Fruit fly (Drosophila melanogaster) whole organism, embryonic: ENCODE results near the gene enc.

Source experiments
- Aef1 ChIP-seq: fragments of 200-800 bp; sonication (Bioruptor generic); IDR thresholded peaks from 3 replicates; pipeline ENCODE4 v1.3.6; 2022; ENCODE audit warnings: missing biosample characterization, missing genetic modification characterization
- Asciz ChIP-seq: fragments of 200-800 bp; sonication (Bioruptor generic); optimal IDR thresholded peaks from 2 replicates; lab custom pipeline; 2017; ENCODE audit warnings: missing biosample characterization, mild to moderate bottlenecking, missing genetic modification characterization, missing genetic modification reagents
- CG10147 ChIP-seq: fragments of 200-800 bp; sonication (Bioruptor generic); optimal IDR thresholded peaks from 2 replicates; lab custom pipeline; 2019; ENCODE audit warnings: missing biosample characterization, mild to moderate bottlenecking, missing genetic modification characterization, moderate library complexity
- CG11456 ChIP-seq: fragments of 200-800 bp; sonication (Bioruptor generic); IDR thresholded peaks from 3 replicates; pipeline ENCODE4 v1.3.6; 2022; ENCODE audit warnings: missing biosample characterization, missing genetic modification characterization
- CG12769 ChIP-seq: fragments of 200-800 bp; sonication (Bioruptor generic); optimal IDR thresholded peaks from 2 replicates; lab custom pipeline; 2019; ENCODE audit warnings: missing biosample characterization, mild to moderate bottlenecking, missing genetic modification characterization, moderate library complexity
- CG13775 ChIP-seq: fragments of 200-800 bp; sonication (Bioruptor generic); optimal IDR thresholded peaks from 3 replicates; lab custom pipeline; 2017; ENCODE audit warnings: missing biosample characterization, mild to moderate bottlenecking, missing genetic modification characterization
- CG14014 ChIP-seq: fragments of 200-800 bp; sonication (Bioruptor generic); IDR thresholded peaks from 2 replicates; pipeline ENCODE4 v1.3.6; 2022; ENCODE audit warnings: missing biosample characterization, missing genetic modification characterization
- CG14965 ChIP-seq: fragments of 200-800 bp; sonication (Bioruptor generic); optimal IDR thresholded peaks from 2 replicates; lab custom pipeline; 2016; ENCODE audit warnings: missing biosample characterization, missing genetic modification characterization, borderline replicate concordance
- CG31441 ChIP-seq: fragments of 200-800 bp; sonication (Bioruptor generic); IDR thresholded peaks from 2 replicates; pipeline ENCODE4 v1.3.6; 2022; ENCODE audit warnings: missing biosample characterization, missing genetic modification characterization
- CG34422 ChIP-seq: fragments of 200-800 bp; sonication (Bioruptor generic); IDR thresholded peaks from 3 replicates; pipeline ENCODE4 v1.3.6; 2022; ENCODE audit warnings: missing biosample characterization, missing genetic modification characterization
- CG43689 ChIP-seq: fragments of 200-800 bp; sonication (Bioruptor generic); IDR thresholded peaks from 2 replicates; pipeline ENCODE4 v1.3.6; 2022; ENCODE audit warnings: missing biosample characterization, missing genetic modification characterization
- CG6791 ChIP-seq: fragments of 200-800 bp; sonication (Bioruptor generic); IDR thresholded peaks from 3 replicates; pipeline ENCODE4 v1.3.6; 2022; ENCODE audit warnings: missing biosample characterization, missing genetic modification characterization; ENCODE audit not compliant: partially characterized antibody
- CG7556 ChIP-seq: fragments of 200-800 bp; sonication (Bioruptor generic); optimal IDR thresholded peaks from 2 replicates; lab custom pipeline; 2017; ENCODE audit warnings: missing biosample characterization, mild to moderate bottlenecking, missing genetic modification characterization
- CG8924 ChIP-seq: fragments of 200-800 bp; optimal IDR thresholded peaks from 3 replicates; lab custom pipeline; 2019; ENCODE audit warnings: missing biosample characterization, mild to moderate bottlenecking, missing genetic modification characterization, moderate library complexity
- Dip2 ChIP-seq: fragments of 200-800 bp; sonication (Bioruptor generic); IDR thresholded peaks from 2 replicates; pipeline ENCODE4 v1.3.6; 2022; ENCODE audit warnings: missing biosample characterization, missing genetic modification characterization
- Dref ChIP-seq: fragments of 200-800 bp; sonication (Bioruptor generic); IDR thresholded peaks from 2 replicates; pipeline ENCODE4 v1.3.6; 2022; ENCODE audit warnings: missing biosample characterization, missing genetic modification characterization
- E2f1 ChIP-seq: fragments of 200-800 bp; sonication (Bioruptor generic); IDR thresholded peaks from 2 replicates; pipeline ENCODE4 v1.3.6; 2022; ENCODE audit warnings: missing biosample characterization, missing genetic modification characterization
- Eip74EF ChIP-seq, 2 experiments: fragments of 200-800 bp in 1 of 2; fragments of >200 bp in 1 of 2; sonication (Bioruptor generic) in 1 of 2; optimal IDR thresholded peaks; 2 replicates each; lab custom pipeline; 2017 to 2019; ENCODE audit warnings: missing biosample characterization in 2 of 2, missing genetic modification characterization in 2 of 2, mild to moderate bottlenecking in 1 of 2, moderate library complexity in 1 of 2
- Hmx ChIP-seq: fragments of 200-800 bp; sonication (Bioruptor generic); optimal IDR thresholded peaks from 2 replicates; lab custom pipeline; 2016; ENCODE audit warnings: missing biosample characterization, missing genetic modification characterization
- Jarid2 ChIP-seq: fragments of 200-800 bp; sonication (Bioruptor generic); optimal IDR thresholded peaks from 3 replicates; lab custom pipeline; 2017; ENCODE audit warnings: mild to moderate bottlenecking, missing biosample characterization, missing genetic modification reagents, missing genetic modification characterization
- Lhr ChIP-seq: fragments of 200-800 bp; sonication (Bioruptor generic); optimal IDR thresholded peaks from 3 replicates; lab custom pipeline; 2017; ENCODE audit warnings: mild to moderate bottlenecking, missing biosample characterization, missing genetic modification reagents, missing genetic modification characterization
- Lim3 ChIP-seq: fragments of 200-800 bp; sonication (Bioruptor generic); IDR thresholded peaks from 2 replicates; pipeline ENCODE4 v1.3.6; 2022; ENCODE audit warnings: missing biosample characterization, missing genetic modification characterization
- MESR4 ChIP-seq: fragments of 200-800 bp; sonication (Bioruptor generic); optimal IDR thresholded peaks from 2 replicates; lab custom pipeline; 2018; ENCODE audit warnings: missing biosample characterization, mild to moderate bottlenecking, missing genetic modification characterization, moderate library complexity
- Med ChIP-seq: fragments of 200-800 bp; sonication (Bioruptor generic); peaks from one replicate; lab custom pipeline; 2016; ENCODE audit warnings: missing biosample characterization, missing genetic modification characterization, mild to moderate bottlenecking, inconsistent platforms, moderate library complexity
- Neu2 ChIP-seq: fragments of 200-800 bp; sonication (Bioruptor generic); optimal IDR thresholded peaks from 3 replicates; lab custom pipeline; 2016; ENCODE audit warnings: missing biosample characterization, missing genetic modification characterization, borderline replicate concordance
- Usf ChIP-seq: fragments of 200-800 bp; sonication (Bioruptor generic); optimal IDR thresholded peaks from 2 replicates; lab custom pipeline; 2017; ENCODE audit warnings: missing genotype, missing biosample characterization, missing genetic modification characterization
- chif ChIP-seq, 2 experiments: fragments of 200-800 bp; sonication (Bioruptor generic); optimal IDR thresholded peaks; 3 replicates each; lab custom pipeline; 2016; ENCODE audit warnings: missing biosample characterization in 2 of 2, missing genetic modification characterization in 2 of 2
- disco-r ChIP-seq: fragments of 200-800 bp; sonication (Bioruptor generic); optimal IDR thresholded peaks from 2 replicates; lab custom pipeline; 2016; ENCODE audit warnings: missing biosample characterization, missing genetic modification characterization
- en ChIP-seq: fragments of 200-800 bp; sonication (Bioruptor generic); optimal IDR thresholded peaks from 2 replicates; lab custom pipeline; 2016; ENCODE audit warnings: missing biosample characterization, missing genetic modification characterization
- eyg ChIP-seq: fragments of 200-800 bp; sonication (Bioruptor generic); optimal IDR thresholded peaks from 3 replicates; lab custom pipeline; 2016; ENCODE audit warnings: missing biosample characterization, missing genetic modification characterization
- grau ChIP-seq: fragments of 200-800 bp; optimal IDR thresholded peaks from 3 replicates; lab custom pipeline; 2019; ENCODE audit warnings: missing biosample characterization, mild to moderate bottlenecking, missing genetic modification characterization, moderate library complexity
- mam ChIP-seq: fragments of 200-800 bp; sonication (Bioruptor generic); optimal IDR thresholded peaks from 3 replicates; lab custom pipeline; 2016; ENCODE audit warnings: missing biosample characterization, missing genetic modification characterization
- mirr ChIP-seq: fragments of 200-800 bp; sonication (Bioruptor generic); optimal IDR thresholded peaks from 3 replicates; lab custom pipeline; 2018; ENCODE audit warnings: missing biosample characterization, mild to moderate bottlenecking, missing genetic modification characterization
- pfk ChIP-seq: fragments of 200-800 bp; sonication (Bioruptor generic); optimal IDR thresholded peaks from 2 replicates; lab custom pipeline; 2018; ENCODE audit warnings: missing biosample characterization, mild to moderate bottlenecking, missing genetic modification characterization, moderate library complexity
- phol ChIP-seq: fragments of 200-800 bp; sonication (Bioruptor generic); optimal IDR thresholded peaks from 3 replicates; lab custom pipeline; 2018; ENCODE audit warnings: missing biosample characterization, mild to moderate bottlenecking, missing genetic modification characterization, moderate library complexity
- pnt ChIP-seq: fragments of 200-800 bp; sonication (Bioruptor generic); optimal IDR thresholded peaks from 3 replicates; lab custom pipeline; 2016; ENCODE audit warnings: missing biosample characterization, missing genetic modification characterization
- pros ChIP-seq: fragments of 200-800 bp; sonication (Bioruptor generic); optimal IDR thresholded peaks from 3 replicates; lab custom pipeline; 2019; ENCODE audit warnings: missing biosample characterization, mild to moderate bottlenecking, missing genetic modification characterization, moderate library complexity
- ranshi ChIP-seq: fragments of 200-800 bp; sonication (Bioruptor generic); IDR thresholded peaks from 2 replicates; pipeline ENCODE4 v1.3.6; 2022; ENCODE audit warnings: missing biosample characterization, missing genetic modification characterization
- rib ChIP-seq: fragments of 200-800 bp; sonication (Bioruptor generic); IDR thresholded peaks from 2 replicates; pipeline ENCODE4 v1.3.6; 2022; ENCODE audit warnings: missing biosample characterization, missing genetic modification characterization
- ro ChIP-seq: fragments of 200-800 bp; sonication (Bioruptor generic); IDR thresholded peaks from 2 replicates; pipeline ENCODE4 v1.3.6; 2022; ENCODE audit warnings: missing biosample characterization, missing genetic modification characterization
- row ChIP-seq: fragments of 200-800 bp; sonication (Bioruptor generic); IDR thresholded peaks from 3 replicates; pipeline ENCODE4 v1.3.6; 2022; ENCODE audit warnings: missing biosample characterization, missing genetic modification characterization
- run ChIP-seq: fragments of 200-800 bp; sonication (Bioruptor generic); optimal IDR thresholded peaks from 3 replicates; lab custom pipeline; 2018; ENCODE audit warnings: missing biosample characterization, mild to moderate bottlenecking, missing genetic modification characterization
- sens ChIP-seq: fragments of 200-800 bp; sonication (Bioruptor generic); peaks from one replicate; lab custom pipeline; 2016; ENCODE audit warnings: missing biosample characterization, missing genetic modification characterization
- sim ChIP-seq: fragments of 200-800 bp; sonication (Bioruptor generic); IDR thresholded peaks from 2 replicates; pipeline ENCODE4 v1.3.6; 2022; ENCODE audit warnings: missing biosample characterization, missing genetic modification characterization
- stwl ChIP-seq: fragments of 200-800 bp; sonication (Bioruptor generic); optimal IDR thresholded peaks from 3 replicates; lab custom pipeline; 2018; ENCODE audit warnings: missing biosample characterization, mild to moderate bottlenecking, missing genetic modification characterization, moderate library complexity
- trem ChIP-seq: fragments of 200-800 bp; optimal IDR thresholded peaks from 3 replicates; lab custom pipeline; 2019; ENCODE audit warnings: missing biosample characterization, mild to moderate bottlenecking, missing genetic modification characterization, moderate library complexity
- unpg ChIP-seq: fragments of 200-800 bp; sonication (Bioruptor generic); optimal IDR thresholded peaks from 3 replicates; lab custom pipeline; 2018; ENCODE audit warnings: missing biosample characterization, mild to moderate bottlenecking, missing genetic modification characterization, moderate library complexity
- usp ChIP-seq: fragments of >200 bp; optimal IDR thresholded peaks from 2 replicates; lab custom pipeline; 2017; ENCODE audit warnings: missing biosample characterization, missing genetic modification characterization
- yki ChIP-seq: fragments of >200 bp; optimal IDR thresholded peaks from 3 replicates; lab custom pipeline; 2018
- zen ChIP-seq: fragments of 200-800 bp; sonication (Bioruptor generic); optimal IDR thresholded peaks from 3 replicates; lab custom pipeline; 2018; ENCODE audit warnings: missing biosample characterization, mild to moderate bottlenecking, missing genetic modification characterization, moderate library complexity

The enc gene

DNA sequence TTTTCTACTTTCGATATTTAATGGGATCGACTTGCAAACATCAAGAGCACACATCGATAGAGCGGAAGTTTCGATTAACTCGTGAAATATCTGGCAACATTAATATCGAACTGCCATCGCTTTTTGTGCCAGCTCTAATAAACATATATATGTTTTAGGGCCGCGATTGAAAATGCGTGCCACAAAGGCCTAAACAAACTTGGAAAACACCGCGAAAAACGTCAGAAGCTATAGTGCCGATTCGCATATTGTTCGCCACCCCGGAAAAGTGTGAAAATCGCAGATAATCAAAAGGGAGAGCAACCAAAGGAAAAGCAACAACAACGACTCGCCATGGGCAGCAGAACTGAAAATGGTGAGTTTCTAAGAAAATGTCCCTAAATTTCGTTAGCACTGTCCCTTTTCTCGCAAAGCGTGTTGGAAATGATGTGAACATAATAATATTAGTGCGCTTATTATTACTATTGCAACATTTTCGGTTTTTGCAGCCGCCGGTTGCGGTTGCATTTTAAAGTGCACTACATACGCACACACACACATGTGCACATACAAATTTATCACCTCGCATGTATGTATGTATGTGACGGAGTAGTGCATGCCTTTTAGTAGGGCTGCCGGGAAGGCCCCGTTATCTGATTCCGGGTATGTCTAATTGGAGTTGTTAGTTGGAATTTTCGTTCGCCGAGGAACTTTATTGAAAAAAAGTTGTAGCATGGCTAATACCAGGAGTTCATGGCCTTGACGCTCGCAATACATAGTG lies at the start of gene enc (continued):
- TF ChIP-seq E2f1 (GFP tag; lab: Robert Waterston, UW), result no peak
- TF ChIP-seq row (GFP tag; lab: Robert Waterston, UW), result peak; percentile 60
- TF ChIP-seq rib (GFP tag; lab: Robert Waterston, UW), result no peak
- TF ChIP-seq CG14014 (GFP tag; lab: Robert Waterston, UW), result peak; percentile 18; the same call in 1 of the 2 replicates
- TF ChIP-seq phol (tag; lab: Kevin White, UChicago), result peak; percentile 28
- TF ChIP-seq unpg, result no peak
- no peak for TF ChIP-seq CG31441
- no peak for TF ChIP-seq Aef1 (GFP tag; lab: Robert Waterston, UW)
- peak; percentile 71 for TF ChIP-seq trem (tag; lab: Kevin White, UChicago)
- no peak for TF ChIP-seq Lim3 (GFP tag; lab: Robert Waterston, UW)
- TF ChIP-seq eyg (GFP tag; lab: Kevin White, UChicago), result no peak
- TF ChIP-seq Lhr (GFP tag; lab: Kevin White, UChicago), result peak; percentile 20
- TF ChIP-seq zen (tag; lab: Kevin White, UChicago), result no peak
- no peak for TF ChIP-seq ranshi (GFP tag; lab: Robert Waterston, UW)
- TF ChIP-seq Usf (GFP tag; lab: Kevin White, UChicago), result no peak
- peak; percentile 29; the same call in 1 of the 3 replicates for TF ChIP-seq CG34422 (GFP tag; lab: Robert Waterston, UW)
- no peak for TF ChIP-seq CG7556 (GFP tag; lab: Kevin White, UChicago)
- no peak for TF ChIP-seq Eip74EF (GFP tag; optimal IDR thresholded peaks at IDR 0.05; lab: Kevin White, UChicago)
- TF ChIP-seq Asciz (GFP tag; lab: Kevin White, UChicago), result peak; percentile 23
- peak; percentile 92 for TF ChIP-seq stwl (tag; lab: Kevin White, UChicago)
- peak; percentile 19 for TF ChIP-seq CG8924 (tag; lab: Kevin White, UChicago)
- no peak for TF ChIP-seq Hmx
- no peak for TF ChIP-seq run (tag; lab: Kevin White, UChicago)
- no peak for TF ChIP-seq usp (GFP tag; lab: Kevin White, UChicago)
- TF ChIP-seq mirr (GFP tag; lab: Kevin White, UChicago), result no peak
- TF ChIP-seq CG11456 (GFP tag; lab: Robert Waterston, UW), result no peak
- peak; percentile 4 for TF ChIP-seq CG14965 (GFP tag; lab: Kevin White, UChicago)
- no peak for TF ChIP-seq pnt (GFP tag; lab: Kevin White, UChicago)
- peak; percentile 36 for TF ChIP-seq Neu2 (GFP tag; lab: Kevin White, UChicago)
- TF ChIP-seq Dip2 (GFP tag; lab: Robert Waterston, UW), result no peak
- TF ChIP-seq en (GFP tag; lab: Kevin White, UChicago), result no peak
- peak; percentile 23 for TF ChIP-seq CG10147 (GFP tag; lab: Kevin White, UChicago)
- no peak for TF ChIP-seq CG43689 (GFP tag; lab: Robert Waterston, UW)
- TF ChIP-seq pros (GFP tag; lab: Kevin White, UChicago), result no peak
- TF ChIP-seq grau (tag; lab: Kevin White, UChicago), result peak; percentile 10
- TF ChIP-seq yki (lab: Kevin White, UChicago), result no peak
- no peak for TF ChIP-seq CG13775 (GFP tag; lab: Kevin White, UChicago)
- no peak for TF ChIP-seq CG12769 (tag; lab: Kevin White, UChicago)
- peak; percentile 82 for TF ChIP-seq MESR4 (GFP tag; lab: Kevin White, UChicago)
- peak; percentile 61 for TF ChIP-seq sens (GFP tag; lab: Kevin White, UChicago)
- peak; percentile 11 for TF ChIP-seq Jarid2
- TF ChIP-seq disco-r (GFP tag; lab: Kevin White, UChicago), result no peak
- peak in 1 of 2 experiments; percentile 16 for TF ChIP-seq chif (GFP tag; optimal IDR thresholded peaks at IDR 0.05; lab: Kevin White, UChicago)
- TF ChIP-seq CG6791 (GFP tag; lab: Robert Waterston, UW), result peak; percentile 98
- TF ChIP-seq mam (GFP tag; lab: Kevin White, UChicago), result peak; percentile 23
- TF ChIP-seq ro (GFP tag; lab: Robert Waterston, UW), result no peak
- no peak for TF ChIP-seq pfk (GFP tag; lab: Kevin White, UChicago)
- peak; percentile 94 for TF ChIP-seq Dref (GFP tag; lab: Robert Waterston, UW)
- TF ChIP-seq sim (GFP tag; lab: Robert Waterston, UW), result no peak
- peak; percentile 79 for TF ChIP-seq Med
